Fruit fly (Drosophila melanogaster) whole organism, embryonic: ENCODE measurements around the gene CG15912.
A peak's percentile ranks its signal among the peaks of the same experiment; 100 is the strongest.

ENCODE experiments used
- Blimp-1 ChIP-seq: fragments of 200-800 bp; sonication (Bioruptor generic); optimal IDR thresholded peaks from 3 replicates; lab custom pipeline; 2018; ENCODE audit warnings: missing biosample characterization, missing genetic modification characterization, mild to moderate bottlenecking, moderate library complexity, missing genetic modification reagents
- CG10979 ChIP-seq: fragments of 200-800 bp; sonication (Bioruptor generic); optimal IDR thresholded peaks from 2 replicates; lab custom pipeline; 2018; ENCODE audit warnings: missing biosample characterization, mild to moderate bottlenecking, missing genetic modification characterization, moderate library complexity
- CG12769 ChIP-seq: fragments of 200-800 bp; sonication (Bioruptor generic); optimal IDR thresholded peaks from 2 replicates; lab custom pipeline; 2019; ENCODE audit warnings: missing biosample characterization, mild to moderate bottlenecking, missing genetic modification characterization, moderate library complexity
- CG15269 ChIP-seq: fragments of 200-800 bp; sonication (Bioruptor generic); optimal IDR thresholded peaks from 2 replicates; lab custom pipeline; 2018; ENCODE audit warnings: missing biosample characterization, mild to moderate bottlenecking, missing genetic modification characterization, moderate library complexity
- CG1603 ChIP-seq: fragments of 200-800 bp; sonication (Bioruptor generic); optimal IDR thresholded peaks from 2 replicates; lab custom pipeline; 2019; ENCODE audit warnings: missing biosample characterization, mild to moderate bottlenecking, missing genetic modification characterization, moderate library complexity
- CG17361 ChIP-seq: fragments of 200-800 bp; sonication (Bioruptor generic); IDR thresholded peaks from 3 replicates; pipeline ENCODE4 v1.3.6; 2022; ENCODE audit warnings: missing biosample characterization, missing genetic modification characterization
- CG17385 ChIP-seq: fragments of 200-800 bp; sonication (Bioruptor generic); optimal IDR thresholded peaks from 3 replicates; lab custom pipeline; 2018; ENCODE audit warnings: missing biosample characterization, mild to moderate bottlenecking, missing genetic modification characterization
- CG18619 ChIP-seq: fragments of 200-800 bp; sonication (Bioruptor generic); optimal IDR thresholded peaks from 3 replicates; lab custom pipeline; 2017; ENCODE audit warnings: missing biosample characterization, mild to moderate bottlenecking, missing genetic modification characterization
- CG3065 ChIP-seq: fragments of 200-800 bp; sonication (Bioruptor generic); optimal IDR thresholded peaks from 2 replicates; lab custom pipeline; 2016; ENCODE audit warnings: missing biosample characterization, missing genetic modification characterization
- CG32532 ChIP-seq: fragments of 200-800 bp; sonication (Bioruptor generic); IDR thresholded peaks from 2 replicates; pipeline ENCODE4 v1.3.6; 2022; ENCODE audit warnings: missing biosample characterization, missing genetic modification characterization
- CG3281 ChIP-seq: fragments of 200-800 bp; sonication (Bioruptor generic); optimal IDR thresholded peaks from 3 replicates; lab custom pipeline; 2017; ENCODE audit warnings: missing biosample characterization, mild to moderate bottlenecking, missing genetic modification characterization
- CG3407 ChIP-seq: fragments of 200-800 bp; sonication (Bioruptor generic); optimal IDR thresholded peaks from 2 replicates; lab custom pipeline; 2018; ENCODE audit warnings: missing biosample characterization, mild to moderate bottlenecking, missing genetic modification characterization
- CG42726 ChIP-seq: fragments of 200-800 bp; sonication (Bioruptor generic); IDR thresholded peaks from 2 replicates; pipeline ENCODE4 v1.3.6; 2022; ENCODE audit warnings: missing biosample characterization, missing genetic modification characterization; ENCODE audit not compliant: partially characterized antibody
- CG4707 ChIP-seq: fragments of 200-800 bp; sonication (Bioruptor generic); optimal IDR thresholded peaks from 2 replicates; lab custom pipeline; 2018; ENCODE audit warnings: missing biosample characterization, mild to moderate bottlenecking, missing genetic modification characterization, moderate library complexity
- CG4730 ChIP-seq: fragments of 200-800 bp; sonication (Bioruptor generic); IDR thresholded peaks from 2 replicates; pipeline ENCODE4 v1.3.6; 2022; ENCODE audit warnings: missing biosample characterization, missing genetic modification characterization
- CG7372 ChIP-seq: fragments of 200-800 bp; sonication (Bioruptor generic); IDR thresholded peaks from 2 replicates; pipeline ENCODE4 v1.3.6; 2022; ENCODE audit warnings: missing biosample characterization, missing genetic modification characterization
- CG7556 ChIP-seq: fragments of 200-800 bp; sonication (Bioruptor generic); optimal IDR thresholded peaks from 2 replicates; lab custom pipeline; 2017; ENCODE audit warnings: missing biosample characterization, mild to moderate bottlenecking, missing genetic modification characterization
- CG7839 ChIP-seq: fragments of 200-800 bp; sonication (Bioruptor generic); optimal IDR thresholded peaks from 3 replicates; lab custom pipeline; 2018; ENCODE audit warnings: missing biosample characterization, mild to moderate bottlenecking, missing genetic modification characterization, moderate library complexity
- CG7963 ChIP-seq: fragments of 200-800 bp; sonication (Bioruptor generic); IDR thresholded peaks from 3 replicates; pipeline ENCODE4 v1.3.6; 2022; ENCODE audit warnings: missing biosample characterization, missing genetic modification characterization; ENCODE audit not compliant: partially characterized antibody
- CG7987 ChIP-seq: fragments of 200-800 bp; sonication (Bioruptor generic); optimal IDR thresholded peaks from 2 replicates; lab custom pipeline; 2018; ENCODE audit warnings: missing biosample characterization, mild to moderate bottlenecking, missing genetic modification characterization, moderate library complexity
- CG8359 ChIP-seq: fragments of 200-800 bp; sonication (Bioruptor generic); optimal IDR thresholded peaks from 2 replicates; lab custom pipeline; 2017; ENCODE audit warnings: missing biosample characterization, mild to moderate bottlenecking, missing genetic modification characterization, borderline replicate concordance
- CG8924 ChIP-seq: fragments of 200-800 bp; optimal IDR thresholded peaks from 3 replicates; lab custom pipeline; 2019; ENCODE audit warnings: missing biosample characterization, mild to moderate bottlenecking, missing genetic modification characterization, moderate library complexity
- Chrac-16 ChIP-seq: fragments of 200-800 bp; sonication (Bioruptor generic); optimal IDR thresholded peaks from 3 replicates; lab custom pipeline; 2016; ENCODE audit warnings: missing biosample characterization, missing genetic modification characterization
- D19A ChIP-seq: fragments of 200-800 bp; optimal IDR thresholded peaks from 3 replicates; lab custom pipeline; 2019; ENCODE audit warnings: missing biosample characterization, mild to moderate bottlenecking, missing genetic modification characterization, moderate library complexity
- Elba2 ChIP-seq: fragments of 200-800 bp; sonication (Bioruptor generic); optimal IDR thresholded peaks from 3 replicates; lab custom pipeline; 2016; ENCODE audit warnings: missing biosample characterization, missing genetic modification characterization
- Fer1 ChIP-seq: fragments of 200-800 bp; sonication (Bioruptor generic); optimal IDR thresholded peaks from 2 replicates; lab custom pipeline; 2017; ENCODE audit warnings: missing biosample characterization, mild to moderate bottlenecking, missing genetic modification characterization
- H15 ChIP-seq: fragments of 200-800 bp; sonication (Bioruptor generic); IDR thresholded peaks from 3 replicates; pipeline ENCODE4 v1.3.6; 2022; ENCODE audit warnings: missing biosample characterization, missing genetic modification characterization
- HHEX ChIP-seq: fragments of 200-800 bp; sonication (Bioruptor generic); optimal IDR thresholded peaks from 3 replicates; lab custom pipeline; 2017; ENCODE audit warnings: missing biosample characterization, mild to moderate bottlenecking, missing genetic modification characterization, missing genetic modification reagents
- Hr3 ChIP-seq: fragments of 200-800 bp; sonication (Bioruptor generic); optimal IDR thresholded peaks from 3 replicates; lab custom pipeline; 2016; ENCODE audit warnings: missing biosample characterization, missing genetic modification characterization
- Hsf ChIP-seq: fragments of 200-800 bp; sonication (Bioruptor generic); optimal IDR thresholded peaks from 3 replicates; lab custom pipeline; 2016; ENCODE audit warnings: missing biosample characterization, missing genetic modification characterization
- Mad ChIP-seq: fragments of 200-800 bp; sonication (Bioruptor generic); optimal IDR thresholded peaks from 2 replicates; lab custom pipeline; 2016; ENCODE audit warnings: missing biosample characterization, missing genetic modification characterization
- NC2α ChIP-seq: fragments of 200-800 bp; sonication (Bioruptor generic); optimal IDR thresholded peaks from 2 replicates; lab custom pipeline; 2016; ENCODE audit warnings: missing biosample characterization, missing genetic modification characterization
- Xrp1 ChIP-seq: fragments of 200-800 bp; sonication (Bioruptor generic); IDR thresholded peaks from 2 replicates; pipeline ENCODE4 v1.3.6; 2022; ENCODE audit warnings: missing biosample characterization, missing genetic modification characterization
- ab ChIP-seq: fragments of 200-800 bp; sonication (Bioruptor generic); optimal IDR thresholded peaks from 2 replicates; lab custom pipeline; 2016; ENCODE audit warnings: missing biosample characterization, missing genetic modification characterization
- ac ChIP-seq: fragments of 200-800 bp; sonication (Bioruptor generic); optimal IDR thresholded peaks from 3 replicates; lab custom pipeline; 2017; ENCODE audit warnings: missing biosample characterization, mild to moderate bottlenecking, missing genetic modification characterization
- amos ChIP-seq: fragments of 200-800 bp; sonication (Bioruptor generic); IDR thresholded peaks from 2 replicates; pipeline ENCODE4 v1.3.6; 2022; ENCODE audit warnings: missing biosample characterization, missing genetic modification characterization; ENCODE audit not compliant: partially characterized antibody
- ap ChIP-seq: fragments of 200-800 bp; sonication (Bioruptor generic); IDR thresholded peaks from 2 replicates; pipeline ENCODE4 v1.3.6; 2022; ENCODE audit warnings: missing biosample characterization, missing genetic modification characterization
- dysf ChIP-seq: fragments of 200-800 bp; sonication (Bioruptor generic); IDR thresholded peaks from 3 replicates; pipeline ENCODE4 v1.3.6; 2022; ENCODE audit warnings: missing biosample characterization, missing genetic modification characterization
- emc ChIP-seq: fragments of 200-800 bp; sonication (Bioruptor generic); optimal IDR thresholded peaks from 2 replicates; lab custom pipeline; 2016; ENCODE audit warnings: missing biosample characterization, missing genetic modification characterization
- fd64A ChIP-seq: fragments of 200-800 bp; sonication (Bioruptor generic); optimal IDR thresholded peaks from 3 replicates; lab custom pipeline; 2018; ENCODE audit warnings: missing biosample characterization, mild to moderate bottlenecking, missing genetic modification characterization
- gfzf ChIP-seq: fragments of 200-800 bp; sonication (Bioruptor generic); optimal IDR thresholded peaks from 2 replicates; lab custom pipeline; 2016; ENCODE audit warnings: missing biosample characterization, mild to moderate bottlenecking, missing genetic modification characterization, moderate library complexity
- hth ChIP-seq: fragments of >200 bp; optimal IDR thresholded peaks from 2 replicates; lab custom pipeline; 2017; ENCODE audit warnings: inconsistent platforms
- ken ChIP-seq: fragments of 200-800 bp; sonication (Bioruptor generic); IDR thresholded peaks from 3 replicates; pipeline ENCODE4 v1.3.6; 2022; ENCODE audit warnings: missing biosample characterization, missing genetic modification characterization
- lola ChIP-seq, 3 experiments: fragments of >200 bp in 2 of 3; fragments of 200-800 bp in 1 of 3; sonication (Bioruptor generic) in 1 of 3; optimal IDR thresholded peaks; 2 replicates each; lab custom pipeline; 2017 to 2019; ENCODE audit warnings: missing biosample characterization in 3 of 3, missing genetic modification characterization in 3 of 3, mild to moderate bottlenecking in 1 of 3, moderate library complexity in 1 of 3
- onecut ChIP-seq: fragments of 200-800 bp; sonication (Bioruptor generic); IDR thresholded peaks from 2 replicates; pipeline ENCODE4 v1.3.6; 2022; ENCODE audit warnings: missing biosample characterization, missing genetic modification characterization
- org-1 ChIP-seq: fragments of 200-800 bp; sonication (Bioruptor generic); optimal IDR thresholded peaks from 2 replicates; lab custom pipeline; 2017; ENCODE audit warnings: missing biosample characterization, missing genetic modification characterization
- sens ChIP-seq: fragments of 200-800 bp; sonication (Bioruptor generic); peaks from one replicate; lab custom pipeline; 2016; ENCODE audit warnings: missing biosample characterization, missing genetic modification characterization
- slbo ChIP-seq: fragments of 200-800 bp; sonication (Bioruptor generic); IDR thresholded peaks from 2 replicates; pipeline ENCODE4 v1.3.6; 2022; ENCODE audit warnings: missing biosample characterization, missing genetic modification characterization
- tin ChIP-seq: fragments of 200-800 bp; sonication (Bioruptor generic); optimal IDR thresholded peaks from 3 replicates; lab custom pipeline; 2016; ENCODE audit warnings: missing biosample characterization, missing genetic modification characterization
- zf30C ChIP-seq: fragments of 200-800 bp; sonication (Bioruptor generic); optimal IDR thresholded peaks from 3 replicates; lab custom pipeline; 2018; ENCODE audit warnings: missing biosample characterization, mild to moderate bottlenecking, missing genetic modification characterization

The CG15912 gene

DNA sequence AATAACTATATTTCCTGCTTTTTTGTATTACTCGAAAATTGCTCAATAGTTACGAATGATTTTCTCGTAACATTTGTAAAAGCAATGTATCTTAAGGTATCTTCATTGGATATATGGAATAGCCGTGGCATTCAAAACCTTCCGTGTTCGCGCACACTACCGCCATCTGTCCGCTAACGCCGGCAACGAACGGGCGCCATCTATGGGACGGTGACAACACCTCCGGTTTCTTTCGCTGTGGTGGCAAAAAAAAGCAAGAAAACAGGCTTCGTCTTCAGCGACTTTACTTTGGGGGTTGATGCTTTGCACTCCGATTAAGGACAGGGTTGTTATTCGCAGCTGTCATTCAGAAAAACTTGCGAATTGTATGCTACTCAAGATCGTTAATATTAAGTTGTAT lies 41.7 kb upstream of the CG15912 start (continued):
- no peak for TF ChIP-seq CG7963 (GFP tag; lab: Robert Waterston, UW)
- TF ChIP-seq tin (GFP tag; lab: Kevin White, UChicago) = peak; percentile 52
- TF ChIP-seq onecut (GFP tag; lab: Robert Waterston, UW) = peak; percentile 86
- TF ChIP-seq emc (GFP tag; lab: Kevin White, UChicago) = no peak
- peak; percentile 53; the same call in 1 of the 2 replicates for TF ChIP-seq CG42726 (GFP tag; lab: Robert Waterston, UW)
- peak; percentile 56 for TF ChIP-seq CG3407 (GFP tag; lab: Kevin White, UChicago)
- TF ChIP-seq CG4730 (GFP tag; lab: Robert Waterston, UW) = peak; percentile 33
- TF ChIP-seq Hr3 (GFP tag; lab: Kevin White, UChicago) = peak; percentile 56
- TF ChIP-seq ken (GFP tag; lab: Robert Waterston, UW) = peak; percentile 77
- peak; percentile 38 for TF ChIP-seq CG8359
- TF ChIP-seq CG7987 (GFP tag; lab: Kevin White, UChicago) = peak; percentile 37
- TF ChIP-seq CG3065 (GFP tag; lab: Kevin White, UChicago) = peak; percentile 23
- TF ChIP-seq CG12769 (tag; lab: Kevin White, UChicago) = no peak
- TF ChIP-seq Hsf (GFP tag; lab: Kevin White, UChicago) = peak; percentile 55
- peak; percentile 80 for TF ChIP-seq CG4707 (GFP tag; lab: Kevin White, UChicago)
- TF ChIP-seq Fer1 (GFP tag; lab: Kevin White, UChicago) = no peak
- TF ChIP-seq hth (lab: Kevin White, UChicago) = no peak
- TF ChIP-seq CG3281 (GFP tag; lab: Kevin White, UChicago) = peak; percentile 66
- peak; percentile 90 for TF ChIP-seq sens
- no peak for TF ChIP-seq amos
- peak; percentile 46; the same call in 2 of the 3 replicates for TF ChIP-seq dysf (GFP tag; lab: Robert Waterston, UW)
- peak; percentile 52 for TF ChIP-seq slbo (GFP tag; lab: Robert Waterston, UW)
- peak; percentile 46 for TF ChIP-seq CG10979
- peak; percentile 25 for TF ChIP-seq CG8924 (tag; lab: Kevin White, UChicago)
- no peak for TF ChIP-seq D19A (tag; lab: Kevin White, UChicago)
- no peak for TF ChIP-seq ab (GFP tag; lab: Kevin White, UChicago)
- TF ChIP-seq CG32532 (GFP tag; lab: Robert Waterston, UW) = peak; percentile 78
- TF ChIP-seq HHEX = peak; percentile 8
- TF ChIP-seq CG1603 (tag; lab: Kevin White, UChicago) = peak; percentile 80
- TF ChIP-seq H15 = peak; percentile 60; the same call in 2 of the 3 replicates
- peak; percentile 26 for TF ChIP-seq zf30C (GFP tag; lab: Kevin White, UChicago)
- no peak for TF ChIP-seq CG7372 (GFP tag; lab: Robert Waterston, UW)
- 0 out of 2 replicates have a peak, but pooled peaks have one; percentile 7 for TF ChIP-seq ap (GFP tag; lab: Robert Waterston, UW)
- peak; percentile 73 for TF ChIP-seq Chrac-16 (GFP tag; lab: Kevin White, UChicago)
- TF ChIP-seq CG15269 = peak; percentile 49
- TF ChIP-seq ac = peak; percentile 62
- TF ChIP-seq gfzf = no peak
- peak; percentile 27 for TF ChIP-seq NC2α (GFP tag; lab: Kevin White, UChicago)
- TF ChIP-seq Elba2 (GFP tag; lab: Kevin White, UChicago) = peak; percentile 37
- TF ChIP-seq CG17361 (GFP tag; lab: Robert Waterston, UW) = 0 out of 3 replicates have a peak, but pooled peaks have one; percentile 16
- peak; percentile 53 for TF ChIP-seq CG7839 (tag; lab: Kevin White, UChicago)
- TF ChIP-seq CG7556 (GFP tag; lab: Kevin White, UChicago) = no peak
- peak in 1 of 3 experiments; percentile 13 for TF ChIP-seq lola (GFP tag; optimal IDR thresholded peaks at IDR 0.05; lab: Kevin White, UChicago)
- TF ChIP-seq CG18619 (GFP tag; lab: Kevin White, UChicago) = peak; percentile 47
- TF ChIP-seq org-1 = peak; percentile 50
- TF ChIP-seq Xrp1 (GFP tag; lab: Robert Waterston, UW) = peak; percentile 71
- peak; percentile 38 for TF ChIP-seq Mad (GFP tag; lab: Kevin White, UChicago)
- peak; percentile 14 for TF ChIP-seq Blimp-1 (GFP tag; lab: Kevin White, UChicago)
- TF ChIP-seq CG17385 = peak; percentile 59
- TF ChIP-seq fd64A (GFP tag; lab: Kevin White, UChicago) = peak; percentile 15
